Worm (Caenorhabditis elegans): Measurements from ENCODE around the gene npp-3.
A peak's percentile ranks its signal among the peaks of the same experiment; 100 is the strongest.

DNA sequence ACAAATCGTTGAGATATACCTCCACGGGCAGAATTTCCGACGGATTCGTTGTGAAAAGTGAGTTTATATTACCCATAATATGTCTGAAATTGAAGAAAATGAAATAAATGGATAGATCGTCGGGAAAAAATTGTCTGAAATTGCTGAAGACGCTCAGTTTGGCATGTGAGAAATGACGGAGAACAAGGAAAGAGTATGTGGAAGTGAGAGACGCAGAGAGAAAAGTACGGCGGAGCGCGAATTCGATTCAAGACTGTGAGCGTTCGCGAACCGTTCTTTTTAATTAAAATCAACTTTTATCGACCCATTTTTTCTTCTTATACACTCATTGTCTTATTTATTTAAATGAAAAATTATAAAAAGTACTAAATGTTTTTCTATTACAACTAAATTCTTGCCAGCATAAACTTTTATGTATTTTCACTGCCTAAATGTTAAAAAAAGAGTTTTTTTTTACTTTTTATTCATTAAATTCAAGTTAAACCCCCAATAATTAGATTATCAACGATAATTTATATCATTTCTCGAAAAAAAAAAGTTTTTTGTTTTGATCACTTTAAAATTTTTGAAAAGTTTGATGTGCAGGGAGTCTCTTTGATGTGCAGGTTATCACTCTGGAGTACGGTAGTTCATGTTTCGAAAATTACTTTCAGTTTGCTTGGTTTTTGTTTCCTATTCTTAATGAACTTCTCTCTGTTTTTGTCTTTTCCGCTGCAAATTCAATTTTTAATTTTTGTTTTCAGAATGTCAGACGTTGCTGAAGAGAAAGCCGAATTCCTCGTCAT lies 41.4 kb upstream of the npp-3 start, which contains the start of the genes vps-15 and hmg-12:
- TF ChIP-seq alr-1 (tag; optimal IDR thresholded peaks at IDR 0.05) (no peak), nhr-237 (tag; optimal IDR thresholded peaks at IDR 0.05) (no peak), egl-27 (tag; optimal IDR thresholded peaks at IDR 0.05) (no peak), sma-3 (GFP tag; optimal IDR thresholded peaks at IDR 0.05) (no peak), nhr-12 (tag; optimal IDR thresholded peaks at IDR 0.05) (no peak), unc-55 (GFP tag; optimal IDR thresholded peaks at IDR 0.05) (peak; percentile 41), ceh-82 (tag; optimal IDR thresholded peaks at IDR 0.05) (no peak), lin-39 (tag; optimal IDR thresholded peaks at IDR 0.05) (no peak), ztf-1 (GFP tag; conservative IDR thresholded peaks at IDR 0.05) (no peak), aly-2 (tag; optimal IDR thresholded peaks at IDR 0.05) (no peak), elt-3 (tag; optimal IDR thresholded peaks at IDR 0.05) (no peak)
